Worm (Caenorhabditis elegans) whole organism, L4 larva: ENCODE data around the gene T07C4.3.

Experiments
- F10B5.3 ChIP-seq: sonication (generic microtip); optimal IDR thresholded peaks from 2 replicates; lab custom pipeline; 2016; ENCODE audit warnings: mild to moderate bottlenecking, missing genetic modification characterization, missing compliant biosample characterization
- F26F4.8 ChIP-seq: fragments of 200-800 bp; sonication (Bioruptor generic); conservative IDR thresholded peaks from 2 replicates; pipeline ENCODE4 v1.3.6; 2022; ENCODE audit warnings: missing genetic modification characterization, missing compliant biosample characterization
- F44E2.7 ChIP-seq: fragments of 200-800 bp; sonication (Bioruptor generic); IDR thresholded peaks from 2 replicates; pipeline ENCODE4 v2.1.2; 2022; ENCODE audit warnings: missing genetic modification characterization, missing compliant biosample characterization
- F49E8.2 ChIP-seq: sonication (generic microtip); optimal IDR thresholded peaks from 2 replicates; lab custom pipeline; 2016; ENCODE audit warnings: missing compliant biosample characterization, mild to moderate bottlenecking, missing genetic modification characterization, borderline replicate concordance
- R02D3.7 ChIP-seq: fragments of 150-350 bp; sonication (generic microtip); optimal IDR thresholded peaks from 3 replicates; lab custom pipeline; 2014; ENCODE audit warnings: missing biosample characterization, missing genetic modification characterization
- Y5F2A.4 ChIP-seq: fragments of 200-800 bp; sonication (Bioruptor generic); optimal IDR thresholded peaks from 2 replicates; lab custom pipeline; 2018; ENCODE audit warnings: mild to moderate bottlenecking, missing genetic modification characterization, missing compliant biosample characterization
- Y75B8A.6 ChIP-seq: fragments of 200-800 bp; sonication (Bioruptor generic); IDR thresholded peaks from 2 replicates; pipeline ENCODE4 v1.3.6; 2022; ENCODE audit warnings: missing genetic modification reagents, missing genetic modification characterization, missing compliant biosample characterization
- ZK337.2 ChIP-seq: fragments of 200-800 bp; sonication (Bioruptor generic); IDR thresholded peaks from 2 replicates; pipeline ENCODE4 v1.3.6; 2022; ENCODE audit warnings: missing genetic modification reagents, missing genetic modification characterization, missing compliant biosample characterization
- ama-1 ChIP-seq: fragments of 150-350 bp; optimal IDR thresholded peaks from 2 replicates; lab custom pipeline; 2014; ENCODE audit warnings: inconsistent platforms, mixed read lengths
- arid-1 ChIP-seq: fragments of 200-800 bp; sonication (Bioruptor generic); conservative IDR thresholded peaks from 2 replicates; pipeline ENCODE4 v1.3.6; 2022; ENCODE audit warnings: missing genetic modification reagents, missing genetic modification characterization, missing compliant biosample characterization
- ceh-20 ChIP-seq: fragments of 200-800 bp; sonication (Bioruptor generic); IDR thresholded peaks from 2 replicates; pipeline ENCODE4 v1.3.6; 2022; ENCODE audit warnings: missing genetic modification reagents, missing genetic modification characterization, missing compliant biosample characterization
- ceh-28 ChIP-seq: fragments of 150-350 bp; optimal IDR thresholded peaks from 2 replicates; lab custom pipeline; 2014; ENCODE audit warnings: missing biosample characterization, missing genetic modification reagents, missing genetic modification characterization
- ceh-44 ChIP-seq: fragments of 200-800 bp; sonication (Bioruptor generic); IDR thresholded peaks from 2 replicates; pipeline ENCODE4 v1.3.6; 2022; ENCODE audit warnings: missing genetic modification reagents, missing genetic modification characterization, missing compliant biosample characterization
- ctbp-1 ChIP-seq: fragments of 200-800 bp; sonication (Bioruptor generic); IDR thresholded peaks from 2 replicates; pipeline ENCODE4 v1.3.6; 2022; ENCODE audit warnings: missing genetic modification reagents, missing genetic modification characterization, missing compliant biosample characterization
- daf-12 ChIP-seq: fragments of 150-350 bp; optimal IDR thresholded peaks from 2 replicates; lab custom pipeline; 2014; ENCODE audit warnings: missing biosample characterization, missing genetic modification reagents, missing genetic modification characterization
- daf-19 ChIP-seq: fragments of 200-800 bp; sonication (Bioruptor generic); conservative IDR thresholded peaks from 2 replicates; pipeline ENCODE4 v1.3.6; 2022; ENCODE audit warnings: missing genetic modification characterization, missing compliant biosample characterization
- dmd-9 ChIP-seq: fragments of 200-800 bp; sonication (Bioruptor generic); IDR thresholded peaks from 2 replicates; pipeline ENCODE4 v1.3.6; 2022; ENCODE audit warnings: missing genetic modification reagents, missing genetic modification characterization, missing compliant biosample characterization
- dpl-1 ChIP-seq: fragments of 150-350 bp; optimal IDR thresholded peaks from 2 replicates; lab custom pipeline; 2014; ENCODE audit warnings: missing biosample characterization, missing genetic modification reagents, missing genetic modification characterization
- duxl-1 ChIP-seq: sonication (generic microtip); optimal IDR thresholded peaks from 2 replicates; lab custom pipeline; 2016; ENCODE audit warnings: mild to moderate bottlenecking, missing genetic modification characterization, moderate library complexity, missing compliant biosample characterization; ENCODE audit not compliant: poor library complexity
- dve-1 ChIP-seq: sonication (generic microtip); optimal IDR thresholded peaks from 2 replicates; lab custom pipeline; 2017; ENCODE audit warnings: antibody characterized with exemption, mild to moderate bottlenecking, missing genetic modification characterization, missing compliant biosample characterization; ENCODE audit not compliant: insufficient read depth
- egl-27 ChIP-seq: sonication (generic microtip); optimal IDR thresholded peaks from 3 replicates; lab custom pipeline; 2017; ENCODE audit warnings: missing biosample characterization, missing genetic modification reagents, missing genetic modification characterization
- fkh-10 ChIP-seq: fragments of 150-350 bp; optimal IDR thresholded peaks from 2 replicates; lab custom pipeline; 2014; ENCODE audit warnings: missing biosample characterization, missing genetic modification reagents, missing genetic modification characterization
- fos-1 ChIP-seq: fragments of 150-350 bp; optimal IDR thresholded peaks from 2 replicates; lab custom pipeline; 2014; ENCODE audit warnings: missing biosample characterization, missing genetic modification characterization
- hif-1 ChIP-seq, 2 experiments: sonication (generic microtip); optimal IDR thresholded peaks; 2 replicates each; lab custom pipeline; 2016 to 2017; ENCODE audit warnings: missing compliant biosample characterization in 2 of 2, missing genetic modification characterization in 2 of 2, missing genetic modification reagents in 2 of 2, missing genotype in 2 of 2, mild to moderate bottlenecking in 1 of 2
- hlh-11 ChIP-seq: fragments of 200-800 bp; sonication (Bioruptor generic); optimal IDR thresholded peaks from 2 replicates; lab custom pipeline; 2018; ENCODE audit warnings: mild to moderate bottlenecking, missing genetic modification characterization, missing compliant biosample characterization
- hlh-30 ChIP-seq: sonication (generic microtip); optimal IDR thresholded peaks from 2 replicates; lab custom pipeline; 2017; ENCODE audit warnings: antibody characterized with exemption, mild to moderate bottlenecking, missing genetic modification characterization, missing compliant biosample characterization; ENCODE audit not compliant: insufficient read depth
- lim-7 ChIP-seq: fragments of 200-800 bp; sonication (Bioruptor generic); IDR thresholded peaks from 2 replicates; pipeline ENCODE4 v1.3.6; 2022; ENCODE audit warnings: missing genetic modification characterization, missing compliant biosample characterization
- lin-13 ChIP-seq: fragments of 150-350 bp; optimal IDR thresholded peaks from 2 replicates; lab custom pipeline; 2014; ENCODE audit warnings: missing biosample characterization, missing genetic modification reagents, missing genetic modification characterization
- lin-39 ChIP-seq: fragments of 150-350 bp; optimal IDR thresholded peaks from 2 replicates; lab custom pipeline; 2014; ENCODE audit warnings: missing biosample characterization, missing genetic modification reagents, missing genetic modification characterization
- lir-3 ChIP-seq: sonication (generic microtip); optimal IDR thresholded peaks from 2 replicates; lab custom pipeline; 2016; ENCODE audit warnings: mild to moderate bottlenecking, missing genetic modification characterization, missing compliant biosample characterization
- lsy-2 ChIP-seq, 2 experiments: fragments of 150-350 bp in 1 of 2; sonication (generic microtip) in 1 of 2; optimal IDR thresholded peaks; 2 replicates each; lab custom pipeline; 2014 to 2017; ENCODE audit warnings: missing biosample characterization in 2 of 2, missing genetic modification characterization in 2 of 2
- madf-9 ChIP-seq: fragments of 200-800 bp; sonication (Bioruptor generic); conservative IDR thresholded peaks from 2 replicates; pipeline ENCODE4 v1.3.6; 2022; ENCODE audit warnings: missing genetic modification reagents, missing genetic modification characterization, missing compliant biosample characterization
- mdl-1 ChIP-seq, 2 experiments: fragments of 150-350 bp in 1 of 2; sonication (generic microtip) in 1 of 2; optimal IDR thresholded peaks; 2 replicates each; lab custom pipeline; 2014 to 2017; ENCODE audit warnings: missing biosample characterization in 2 of 2, missing genetic modification characterization in 2 of 2
- mep-1 ChIP-seq: fragments of 150-350 bp; sonication (generic microtip); optimal IDR thresholded peaks from 3 replicates; lab custom pipeline; 2014; ENCODE audit warnings: missing biosample characterization, missing genetic modification characterization
- nhr-10 ChIP-seq: fragments of 150-350 bp; optimal IDR thresholded peaks from 2 replicates; lab custom pipeline; 2014; ENCODE audit warnings: missing biosample characterization, missing genetic modification characterization
- nhr-102 ChIP-seq: sonication (generic microtip); optimal IDR thresholded peaks from 2 replicates; lab custom pipeline; 2016; ENCODE audit warnings: mild to moderate bottlenecking, missing genetic modification characterization, moderate library complexity, missing compliant biosample characterization
- nhr-11 ChIP-seq: fragments of 150-350 bp; optimal IDR thresholded peaks from 2 replicates; lab custom pipeline; 2014; ENCODE audit warnings: missing biosample characterization, missing genetic modification characterization
- nhr-237 ChIP-seq: sonication (generic microtip); optimal IDR thresholded peaks from 2 replicates; lab custom pipeline; 2017; ENCODE audit warnings: missing biosample characterization, missing genetic modification characterization
- nhr-25 ChIP-seq: sonication (generic microtip); optimal IDR thresholded peaks from 2 replicates; lab custom pipeline; 2017; ENCODE audit warnings: missing genetic modification characterization, mild to moderate bottlenecking, missing compliant biosample characterization, antibody characterized with exemption, moderate library complexity, borderline replicate concordance; ENCODE audit not compliant: insufficient read depth
- nhr-28 ChIP-seq: fragments of 150-350 bp; optimal IDR thresholded peaks from 2 replicates; lab custom pipeline; 2014; ENCODE audit warnings: missing biosample characterization, missing genetic modification characterization
- nhr-42 ChIP-seq: fragments of 200-800 bp; sonication (Bioruptor generic); IDR thresholded peaks from 2 replicates; pipeline ENCODE4 v1.3.6; 2022; ENCODE audit warnings: missing genetic modification characterization, missing compliant biosample characterization
- nhr-48 ChIP-seq: sonication (generic microtip); optimal IDR thresholded peaks from 2 replicates; lab custom pipeline; 2016; ENCODE audit warnings: mild to moderate bottlenecking, missing genetic modification characterization, missing compliant biosample characterization
- nhr-6 ChIP-seq: fragments of 150-350 bp; optimal IDR thresholded peaks from 2 replicates; lab custom pipeline; 2014; ENCODE audit warnings: missing biosample characterization, missing genetic modification characterization
- nhr-76 ChIP-seq: fragments of 150-350 bp; optimal IDR thresholded peaks from 2 replicates; lab custom pipeline; 2014; ENCODE audit warnings: missing biosample characterization, missing genetic modification characterization
- pqm-1 ChIP-seq: sonication (generic microtip); optimal IDR thresholded peaks from 2 replicates; lab custom pipeline; 2017; ENCODE audit warnings: missing biosample characterization, missing genetic modification characterization
- saeg-2 ChIP-seq: fragments of 200-800 bp; sonication (Bioruptor generic); IDR thresholded peaks from 2 replicates; pipeline ENCODE4 v1.3.6; 2022; ENCODE audit warnings: missing genetic modification reagents, missing genetic modification characterization, missing compliant biosample characterization
- set-16 ChIP-seq: fragments of 200-800 bp; sonication (Bioruptor generic); IDR thresholded peaks from 2 replicates; pipeline ENCODE4 v1.3.6; 2022; ENCODE audit warnings: missing genetic modification reagents, missing genetic modification characterization, missing compliant biosample characterization
- snpc-1.2 ChIP-seq: fragments of 200-800 bp; sonication (Bioruptor generic); IDR thresholded peaks from 2 replicates; pipeline ENCODE4 v1.3.6; 2022; ENCODE audit warnings: missing genetic modification reagents, missing genetic modification characterization, missing compliant biosample characterization
- tra-1 ChIP-seq: fragments of 200-800 bp; sonication (Bioruptor generic); IDR thresholded peaks from 2 replicates; pipeline ENCODE4 v1.3.6; 2022; ENCODE audit warnings: missing genetic modification reagents, missing genetic modification characterization, missing compliant biosample characterization
- zag-1 ChIP-seq: fragments of 150-350 bp; optimal IDR thresholded peaks from 2 replicates; lab custom pipeline; 2014; ENCODE audit warnings: missing biosample characterization, missing genetic modification characterization
- zip-11 ChIP-seq: fragments of 200-800 bp; sonication (Bioruptor generic); IDR thresholded peaks from 2 replicates; pipeline ENCODE4 v1.3.6; 2022; ENCODE audit warnings: missing genetic modification characterization, missing compliant biosample characterization
- ztf-11 ChIP-seq: fragments of 150-350 bp; optimal IDR thresholded peaks from 2 replicates; lab custom pipeline; 2014; ENCODE audit warnings: missing biosample characterization, missing genetic modification characterization
- ztf-7 ChIP-seq: fragments of 150-350 bp; optimal IDR thresholded peaks from 2 replicates; lab custom pipeline; 2014; ENCODE audit warnings: missing biosample characterization, missing genetic modification characterization

T07C4.3 gene

DNA sequence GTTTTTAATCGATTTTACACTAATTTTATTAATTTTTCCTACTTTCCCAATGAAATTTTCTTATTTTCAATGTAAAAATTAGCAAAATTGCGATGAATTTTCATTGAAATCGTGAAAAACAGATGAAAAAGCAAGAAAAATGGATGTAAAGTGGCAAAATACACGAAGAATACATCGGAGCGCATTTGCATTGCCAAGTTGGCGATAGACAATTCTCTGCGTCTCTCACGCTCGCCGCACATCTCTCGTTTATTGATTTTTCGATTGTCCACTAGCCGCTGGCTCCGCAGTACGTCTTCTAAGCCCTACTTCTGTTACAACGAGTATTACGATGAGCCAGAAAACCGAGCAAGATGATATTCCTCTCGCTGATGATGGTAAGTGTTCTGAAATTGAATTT, 33.2 kb upstream of the T07C4.3 start, which contains the start of gene unc-69 (continued):
- no peak for TF ChIP-seq F26F4.8 (GFP tag; lab: Robert Waterston, UW)
- no peak for TF ChIP-seq Y5F2A.4
- no peak for TF ChIP-seq tra-1 (GFP tag; lab: Robert Waterston, UW)
- TF ChIP-seq zip-11, result no peak
- TF ChIP-seq hlh-30 (tag; lab: Kevin White, UChicago), result peak; percentile 61
- TF ChIP-seq Y75B8A.6, result no peak
- TF ChIP-seq mep-1 (tag; lab: Kevin White, UChicago), result peak; percentile 29
- TF ChIP-seq dmd-9 (GFP tag; lab: Robert Waterston, UW), result no peak
- no peak for TF ChIP-seq mdl-1 (tag; optimal IDR thresholded peaks at IDR 0.05; lab: Kevin White, UChicago)
- TF ChIP-seq fkh-10 (GFP tag; lab: Kevin White, UChicago), result no peak
- TF ChIP-seq nhr-11, result no peak
- TF ChIP-seq set-16 (GFP tag; lab: Robert Waterston, UW), result no peak
- no peak for TF ChIP-seq ZK337.2 (GFP tag; lab: Robert Waterston, UW)
- TF ChIP-seq ama-1 (lab: Kevin White, UChicago), result no peak
- TF ChIP-seq arid-1, result no peak
- no peak for TF ChIP-seq ztf-7 (tag; lab: Kevin White, UChicago)
- TF ChIP-seq lsy-2 (tag; optimal IDR thresholded peaks at IDR 0.05; lab: Kevin White, UChicago), result peak in 1 of 2 experiments; percentile 79
- TF ChIP-seq nhr-42 (GFP tag; lab: Robert Waterston, UW), result no peak
- no peak for TF ChIP-seq lim-7 (GFP tag; lab: Robert Waterston, UW)
- no peak for TF ChIP-seq daf-12
- TF ChIP-seq nhr-25, result no peak
- no peak for TF ChIP-seq egl-27 (tag; lab: Kevin White, UChicago)
- TF ChIP-seq nhr-28 (tag; lab: Kevin White, UChicago), result peak; percentile 18
- peak; percentile 45 for TF ChIP-seq lin-13 (GFP tag; lab: Kevin White, UChicago)
- TF ChIP-seq saeg-2, result no peak
- TF ChIP-seq nhr-10, result no peak
- TF ChIP-seq dpl-1, result peak; percentile 45
- TF ChIP-seq dve-1 (tag; lab: Kevin White, UChicago), result no peak
- TF ChIP-seq F44E2.7 (GFP tag; lab: Robert Waterston, UW), result no peak
- no peak for TF ChIP-seq F49E8.2 (tag; lab: Kevin White, UChicago)
- no peak for TF ChIP-seq nhr-76 (tag; lab: Kevin White, UChicago)
- no peak for TF ChIP-seq ztf-11 (tag; lab: Kevin White, UChicago)
- TF ChIP-seq hlh-11 (tag; lab: Kevin White, UChicago), result peak; percentile 12
- TF ChIP-seq ceh-28 (tag; lab: Kevin White, UChicago), result peak; percentile 69
- TF ChIP-seq ceh-44 (GFP tag; lab: Robert Waterston, UW), result no peak
- no peak for TF ChIP-seq duxl-1
- no peak for TF ChIP-seq lin-39 (tag; lab: Kevin White, UChicago)
- TF ChIP-seq ceh-20 (GFP tag; lab: Robert Waterston, UW), result no peak
- no peak for TF ChIP-seq R02D3.7 (tag; lab: Kevin White, UChicago)
- TF ChIP-seq F10B5.3 (tag; lab: Kevin White, UChicago), result no peak
- TF ChIP-seq lir-3 (tag; lab: Kevin White, UChicago), result no peak
- no peak for TF ChIP-seq fos-1 (tag; lab: Kevin White, UChicago)
- TF ChIP-seq nhr-237 (tag; lab: Kevin White, UChicago), result no peak
- TF ChIP-seq pqm-1 (tag; lab: Kevin White, UChicago), result no peak
- TF ChIP-seq hif-1 (tag; optimal IDR thresholded peaks at IDR 0.05; lab: Kevin White, UChicago), result peak in 1 of 2 experiments; percentile 44
- TF ChIP-seq nhr-6 (tag; lab: Kevin White, UChicago), result no peak
- TF ChIP-seq ctbp-1 (GFP tag; lab: Robert Waterston, UW), result no peak
- no peak for TF ChIP-seq madf-9
- no peak for TF ChIP-seq snpc-1.2
- TF ChIP-seq nhr-102 (tag; lab: Kevin White, UChicago), result no peak
- TF ChIP-seq daf-19 (GFP tag; lab: Robert Waterston, UW), result no peak
- TF ChIP-seq nhr-48 (tag; lab: Kevin White, UChicago), result no peak
- no peak for TF ChIP-seq zag-1 (tag; lab: Kevin White, UChicago)
